Fruit fly (Drosophila melanogaster) whole organism, embryonic: ENCODE data around the gene Pi4KIIalpha.

ENCODE experiments used
- Abd-B ChIP-seq: fragments of 200-800 bp; sonication (Bioruptor generic); optimal IDR thresholded peaks from 2 replicates; lab custom pipeline; 2018; ENCODE audit warnings: missing biosample characterization, mild to moderate bottlenecking, missing genetic modification characterization, moderate library complexity
- CG10147 ChIP-seq: fragments of 200-800 bp; sonication (Bioruptor generic); optimal IDR thresholded peaks from 2 replicates; lab custom pipeline; 2019; ENCODE audit warnings: missing biosample characterization, mild to moderate bottlenecking, missing genetic modification characterization, moderate library complexity
- CG12299 ChIP-seq: fragments of 200-800 bp; sonication (Bioruptor generic); optimal IDR thresholded peaks from 2 replicates; lab custom pipeline; 2018; ENCODE audit warnings: missing biosample characterization, mild to moderate bottlenecking, missing genetic modification characterization
- CG1233 ChIP-seq: fragments of 200-800 bp; sonication (Bioruptor generic); optimal IDR thresholded peaks from 4 replicates; lab custom pipeline; 2018; ENCODE audit warnings: missing biosample characterization, mild to moderate bottlenecking, missing genetic modification characterization
- CG12391 ChIP-seq: fragments of 200-800 bp; sonication (Bioruptor generic); optimal IDR thresholded peaks from 3 replicates; lab custom pipeline; 2018; ENCODE audit warnings: missing biosample characterization, mild to moderate bottlenecking, missing genetic modification characterization, moderate library complexity
- CG15269 ChIP-seq: fragments of 200-800 bp; sonication (Bioruptor generic); optimal IDR thresholded peaks from 2 replicates; lab custom pipeline; 2018; ENCODE audit warnings: missing biosample characterization, mild to moderate bottlenecking, missing genetic modification characterization, moderate library complexity
- CG15696 ChIP-seq: fragments of 200-800 bp; sonication (Bioruptor generic); optimal IDR thresholded peaks from 2 replicates; lab custom pipeline; 2019; ENCODE audit warnings: missing biosample characterization, mild to moderate bottlenecking, missing genetic modification characterization, moderate library complexity
- CG31365 ChIP-seq: fragments of 200-800 bp; sonication (Bioruptor generic); optimal IDR thresholded peaks from 2 replicates; lab custom pipeline; 2018; ENCODE audit warnings: missing biosample characterization, mild to moderate bottlenecking, missing genetic modification characterization
- CG32532 ChIP-seq: fragments of 200-800 bp; sonication (Bioruptor generic); IDR thresholded peaks from 2 replicates; pipeline ENCODE4 v1.3.6; 2022; ENCODE audit warnings: missing biosample characterization, missing genetic modification characterization
- CG32767 ChIP-seq: fragments of 200-800 bp; sonication (Bioruptor generic); IDR thresholded peaks from 2 replicates; pipeline ENCODE4 v1.3.6; 2022; ENCODE audit warnings: missing biosample characterization, missing genetic modification characterization
- CG3995 ChIP-seq: fragments of 200-800 bp; sonication (Bioruptor generic); optimal IDR thresholded peaks from 3 replicates; lab custom pipeline; 2016; ENCODE audit warnings: missing biosample characterization, missing genetic modification characterization
- CG4282 ChIP-seq: fragments of 200-800 bp; sonication (Bioruptor generic); optimal IDR thresholded peaks from 2 replicates; lab custom pipeline; 2016; ENCODE audit warnings: missing biosample characterization, missing genetic modification characterization
- CG4328 ChIP-seq: fragments of 200-800 bp; sonication (Bioruptor generic); optimal IDR thresholded peaks from 3 replicates; lab custom pipeline; 2017; ENCODE audit warnings: missing biosample characterization, missing genetic modification reagents, missing genetic modification characterization
- CG5953 ChIP-seq: fragments of 200-800 bp; sonication (Bioruptor generic); IDR thresholded peaks from 2 replicates; pipeline ENCODE4 v1.3.6; 2022; ENCODE audit warnings: missing biosample characterization, missing genetic modification characterization
- CG6175 ChIP-seq: fragments of 200-800 bp; sonication (Bioruptor generic); IDR thresholded peaks from 3 replicates; pipeline ENCODE4 v1.3.6; 2022; ENCODE audit warnings: missing biosample characterization, missing genetic modification characterization
- CG6254 ChIP-seq: fragments of 200-800 bp; sonication (Bioruptor generic); optimal IDR thresholded peaks from 3 replicates; lab custom pipeline; 2017; ENCODE audit warnings: mild to moderate bottlenecking, missing biosample characterization, missing genetic modification reagents, missing genetic modification characterization
- CG7357 ChIP-seq: fragments of 200-800 bp; sonication (Bioruptor generic); IDR thresholded peaks from 3 replicates; pipeline ENCODE4 v1.3.6; 2022; ENCODE audit warnings: missing biosample characterization, missing genetic modification characterization
- CG8924 ChIP-seq: fragments of 200-800 bp; optimal IDR thresholded peaks from 3 replicates; lab custom pipeline; 2019; ENCODE audit warnings: missing biosample characterization, mild to moderate bottlenecking, missing genetic modification characterization, moderate library complexity
- CkIIα-i1 ChIP-seq: fragments of 200-800 bp; sonication (Bioruptor generic); IDR thresholded peaks from 2 replicates; pipeline ENCODE4 v1.3.6; 2022; ENCODE audit warnings: missing biosample characterization, missing genetic modification characterization
- D19B ChIP-seq: fragments of 200-800 bp; sonication (Bioruptor generic); optimal IDR thresholded peaks from 2 replicates; lab custom pipeline; 2017; ENCODE audit warnings: missing biosample characterization, mild to moderate bottlenecking, missing genetic modification characterization
- Fer1 ChIP-seq: fragments of 200-800 bp; sonication (Bioruptor generic); optimal IDR thresholded peaks from 2 replicates; lab custom pipeline; 2017; ENCODE audit warnings: missing biosample characterization, mild to moderate bottlenecking, missing genetic modification characterization
- Fer2 ChIP-seq: fragments of 200-800 bp; sonication (Bioruptor generic); optimal IDR thresholded peaks from 2 replicates; lab custom pipeline; 2018; ENCODE audit warnings: missing biosample characterization, mild to moderate bottlenecking, missing genetic modification characterization, moderate library complexity
- GATAe ChIP-seq: fragments of 200-800 bp; sonication (Bioruptor generic); conservative IDR thresholded peaks from 2 replicates; pipeline ENCODE4 v1.3.6; 2022; ENCODE audit warnings: missing biosample characterization, missing genetic modification characterization
- HLH4C ChIP-seq: fragments of 200-800 bp; sonication (Bioruptor generic); IDR thresholded peaks from 3 replicates; pipeline ENCODE4 v1.3.6; 2022; ENCODE audit warnings: missing biosample characterization, missing genetic modification characterization; ENCODE audit not compliant: partially characterized antibody
- Mrtf ChIP-seq: fragments of 200-800 bp; sonication (Bioruptor generic); IDR thresholded peaks from 3 replicates; pipeline ENCODE4 v1.3.6; 2022; ENCODE audit warnings: missing biosample characterization, missing genetic modification characterization
- Oli ChIP-seq: fragments of 200-800 bp; sonication (Bioruptor generic); optimal IDR thresholded peaks from 2 replicates; lab custom pipeline; 2018; ENCODE audit warnings: missing biosample characterization, mild to moderate bottlenecking, missing genetic modification characterization, moderate library complexity
- Rfx ChIP-seq: fragments of 200-800 bp; sonication (Bioruptor generic); IDR thresholded peaks from 2 replicates; pipeline ENCODE4 v1.3.6; 2022; ENCODE audit warnings: missing biosample characterization, missing genetic modification characterization
- Rx ChIP-seq: fragments of 200-800 bp; sonication (Bioruptor generic); IDR thresholded peaks from 2 replicates; pipeline ENCODE4 v1.3.6; 2022; ENCODE audit warnings: missing biosample characterization, missing genetic modification characterization
- Sox102F ChIP-seq: fragments of 200-800 bp; sonication (Bioruptor generic); optimal IDR thresholded peaks from 2 replicates; lab custom pipeline; 2018; ENCODE audit warnings: missing biosample characterization, mild to moderate bottlenecking, missing genetic modification characterization, moderate library complexity
- Ssrp ChIP-seq: fragments of 200-800 bp; sonication (Bioruptor generic); optimal IDR thresholded peaks from 2 replicates; lab custom pipeline; 2018; ENCODE audit warnings: missing biosample characterization, mild to moderate bottlenecking, missing genetic modification characterization, moderate library complexity
- YL-1 ChIP-seq: fragments of 200-800 bp; sonication (Bioruptor generic); optimal IDR thresholded peaks from 3 replicates; lab custom pipeline; 2017; ENCODE audit warnings: missing biosample characterization, mild to moderate bottlenecking, missing genetic modification characterization
- ac ChIP-seq: fragments of 200-800 bp; sonication (Bioruptor generic); optimal IDR thresholded peaks from 3 replicates; lab custom pipeline; 2017; ENCODE audit warnings: missing biosample characterization, mild to moderate bottlenecking, missing genetic modification characterization
- ara ChIP-seq: fragments of 200-800 bp; sonication (Bioruptor generic); IDR thresholded peaks from 2 replicates; pipeline ENCODE4 v1.3.6; 2022; ENCODE audit warnings: missing biosample characterization, missing genetic modification characterization
- bowl ChIP-seq: fragments of 200-800 bp; sonication (Bioruptor generic); IDR thresholded peaks from 2 replicates; pipeline ENCODE4 v1.3.6; 2022; ENCODE audit warnings: missing biosample characterization, missing genetic modification characterization
- chn ChIP-seq: fragments of 200-800 bp; sonication (Bioruptor generic); optimal IDR thresholded peaks from 2 replicates; lab custom pipeline; 2016; ENCODE audit warnings: missing biosample characterization, missing genetic modification characterization
- cwo ChIP-seq: fragments of 200-800 bp; sonication (Bioruptor generic); optimal IDR thresholded peaks from 3 replicates; lab custom pipeline; 2017; ENCODE audit warnings: missing biosample characterization, missing genetic modification characterization, mild to moderate bottlenecking, moderate library complexity, missing genetic modification reagents
- dati ChIP-seq: fragments of 200-800 bp; sonication (Bioruptor generic); IDR thresholded peaks from 2 replicates; pipeline ENCODE4 v1.3.6; 2022; ENCODE audit warnings: missing biosample characterization, missing genetic modification characterization
- dmrt99B ChIP-seq: fragments of 200-800 bp; sonication (Bioruptor generic); optimal IDR thresholded peaks from 2 replicates; lab custom pipeline; 2018; ENCODE audit warnings: missing biosample characterization, mild to moderate bottlenecking, missing genetic modification characterization, moderate library complexity
- ems ChIP-seq: fragments of 200-800 bp; sonication (Bioruptor generic); optimal IDR thresholded peaks from 3 replicates; lab custom pipeline; 2016; ENCODE audit warnings: missing biosample characterization, missing genetic modification characterization
- gcm ChIP-seq: fragments of 200-800 bp; sonication (Bioruptor generic); optimal IDR thresholded peaks from 2 replicates; lab custom pipeline; 2019; ENCODE audit warnings: missing biosample characterization, mild to moderate bottlenecking, missing genetic modification characterization, moderate library complexity
- gem ChIP-seq: fragments of 200-800 bp; sonication (Bioruptor generic); optimal IDR thresholded peaks from 2 replicates; lab custom pipeline; 2019; ENCODE audit warnings: missing biosample characterization, mild to moderate bottlenecking, missing genetic modification characterization, moderate library complexity
- hkb ChIP-seq, 2 experiments: fragments of 200-800 bp in 1 of 2; fragments of >200 bp in 1 of 2; sonication (Bioruptor generic) in 1 of 2; IDR thresholded peaks in 1 of 2; optimal IDR thresholded peaks in 1 of 2; 2 replicates each; pipeline versions ENCODE4 v1.3.6 to Lab custom; 2017 to 2022; ENCODE audit warnings: missing biosample characterization in 1 of 2, missing genetic modification characterization in 1 of 2
- hth ChIP-seq: fragments of >200 bp; optimal IDR thresholded peaks from 2 replicates; lab custom pipeline; 2017; ENCODE audit warnings: inconsistent platforms
- lola ChIP-seq, 3 experiments: fragments of >200 bp in 2 of 3; fragments of 200-800 bp in 1 of 3; sonication (Bioruptor generic) in 1 of 3; optimal IDR thresholded peaks; 2 replicates each; lab custom pipeline; 2017 to 2019; ENCODE audit warnings: missing biosample characterization in 3 of 3, missing genetic modification characterization in 3 of 3, mild to moderate bottlenecking in 1 of 3, moderate library complexity in 1 of 3
- maf-S ChIP-seq: fragments of 200-800 bp; sonication (Bioruptor generic); optimal IDR thresholded peaks from 2 replicates; lab custom pipeline; 2016; ENCODE audit warnings: missing biosample characterization, missing genetic modification characterization
- sd ChIP-seq: fragments of 200-800 bp; sonication (Bioruptor generic); optimal IDR thresholded peaks from 3 replicates; lab custom pipeline; 2018; ENCODE audit warnings: missing biosample characterization, mild to moderate bottlenecking, missing genetic modification characterization, moderate library complexity
- sens-2 ChIP-seq: fragments of 200-800 bp; sonication (Bioruptor generic); IDR thresholded peaks from 2 replicates; pipeline ENCODE4 v1.3.6; 2022; ENCODE audit warnings: missing biosample characterization, missing genetic modification characterization
- shn ChIP-seq: fragments of 200-800 bp; sonication (Bioruptor generic); optimal IDR thresholded peaks from 3 replicates; lab custom pipeline; 2016; ENCODE audit warnings: missing biosample characterization, missing genetic modification characterization
- stc ChIP-seq: fragments of 200-800 bp; sonication (Bioruptor generic); IDR thresholded peaks from 2 replicates; pipeline ENCODE4 v1.3.6; 2022; ENCODE audit warnings: missing biosample characterization, missing genetic modification characterization
- vfl ChIP-seq: fragments of 200-800 bp; sonication (Bioruptor generic); optimal IDR thresholded peaks from 2 replicates; lab custom pipeline; 2016; ENCODE audit warnings: missing biosample characterization, missing genetic modification characterization

Pi4KIIalpha gene

DNA sequence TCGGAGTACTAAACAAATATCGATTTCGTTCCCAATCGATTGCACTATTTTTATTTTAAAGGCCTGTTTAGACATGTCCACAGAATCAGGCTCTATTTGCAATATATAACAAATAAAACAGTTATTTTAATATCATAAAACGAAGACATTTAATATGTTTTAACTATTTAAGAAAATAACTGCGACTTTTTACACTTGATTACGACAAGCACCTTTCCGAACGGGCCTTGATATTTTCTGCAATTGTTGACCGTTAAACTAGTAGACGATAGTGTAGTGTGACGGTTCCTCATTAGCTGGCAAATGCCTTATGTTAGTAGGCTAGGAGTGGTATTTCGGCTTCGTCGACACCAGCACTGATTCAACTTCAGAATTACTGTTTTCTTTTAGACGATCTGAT lies 5.1 kb upstream of the Pi4KIIalpha start, which contains the start of the genes CG2931 and Rheb (continued):
- no peak for TF ChIP-seq dmrt99B (tag; lab: Kevin White, UChicago)
- TF ChIP-seq Oli (tag; lab: Kevin White, UChicago) = peak; percentile 19
- peak; percentile 37 for TF ChIP-seq Ssrp (tag; lab: Kevin White, UChicago)
- TF ChIP-seq Abd-B (GFP tag; lab: Kevin White, UChicago) = peak; percentile 74
- TF ChIP-seq CkIIα-i1 (GFP tag; lab: Robert Waterston, UW) = no peak
- peak; percentile 41 for TF ChIP-seq Rx (GFP tag; lab: Robert Waterston, UW)
- TF ChIP-seq ems = peak; percentile 45
- TF ChIP-seq CG8924 (tag; lab: Kevin White, UChicago) = peak; percentile 72
- TF ChIP-seq CG6175 = no peak
- no peak for TF ChIP-seq CG4282 (GFP tag; lab: Kevin White, UChicago)
- TF ChIP-seq Sox102F = no peak
- TF ChIP-seq sd (tag; lab: Kevin White, UChicago) = no peak
- TF ChIP-seq CG7357 (GFP tag; lab: Robert Waterston, UW) = peak; percentile 74
- TF ChIP-seq bowl (GFP tag; lab: Robert Waterston, UW) = no peak
- 0 out of 2 replicates have a peak, but pooled peaks have one; percentile 18 for TF ChIP-seq CG32767 (GFP tag; lab: Robert Waterston, UW)
- TF ChIP-seq CG6254 (GFP tag; lab: Kevin White, UChicago) = no peak
- TF ChIP-seq CG31365 (tag; lab: Kevin White, UChicago) = no peak
- peak in 1 of 3 experiments; percentile 49 for TF ChIP-seq lola (GFP tag; optimal IDR thresholded peaks at IDR 0.05; lab: Kevin White, UChicago)
- TF ChIP-seq CG1233 (GFP tag; lab: Kevin White, UChicago) = no peak
- TF ChIP-seq maf-S (GFP tag; lab: Kevin White, UChicago) = peak; percentile 53
- TF ChIP-seq GATAe (GFP tag; lab: Robert Waterston, UW) = no peak
- TF ChIP-seq gcm = peak; percentile 46
- peak; percentile 71 for TF ChIP-seq CG32532 (GFP tag; lab: Robert Waterston, UW)
- TF ChIP-seq ara (GFP tag; lab: Robert Waterston, UW) = peak; percentile 58
- peak; percentile 53 for TF ChIP-seq CG3995
- peak; percentile 39; the same call in 1 of the 2 replicates for TF ChIP-seq stc
- TF ChIP-seq ac (GFP tag; lab: Kevin White, UChicago) = no peak
- peak; percentile 81 for TF ChIP-seq Rfx
- TF ChIP-seq YL-1 (GFP tag; lab: Kevin White, UChicago) = peak; percentile 87
- peak; percentile 65 for TF ChIP-seq HLH4C (GFP tag; lab: Robert Waterston, UW)
- TF ChIP-seq dati (GFP tag; lab: Robert Waterston, UW) = no peak
- no peak for TF ChIP-seq D19B (GFP tag; lab: Kevin White, UChicago)
- peak; percentile 23 for TF ChIP-seq CG10147 (GFP tag; lab: Kevin White, UChicago)
- TF ChIP-seq Fer1 (GFP tag; lab: Kevin White, UChicago) = no peak
- peak; percentile 61 for TF ChIP-seq chn
- no peak for TF ChIP-seq CG4328
- no peak for TF ChIP-seq hkb (optimal IDR thresholded peaks at IDR 0.05; lab: Kevin White, UChicago)
- TF ChIP-seq hkb (GFP tag; IDR thresholded peaks at IDR 0.05; lab: Robert Waterston, UW) = peak; percentile 68
- no peak for TF ChIP-seq cwo
- TF ChIP-seq shn (GFP tag; lab: Kevin White, UChicago) = no peak
- peak; percentile 84 for TF ChIP-seq gem (tag; lab: Kevin White, UChicago)
- peak; percentile 42 for TF ChIP-seq vfl (GFP tag; lab: Kevin White, UChicago)
- no peak for TF ChIP-seq sens-2 (GFP tag; lab: Robert Waterston, UW)
- TF ChIP-seq CG15696 (tag; lab: Kevin White, UChicago) = peak; percentile 53
- TF ChIP-seq CG12391 = peak; percentile 81
- TF ChIP-seq CG5953 (GFP tag; lab: Robert Waterston, UW) = no peak; the same call in 1 of the 2 replicates
- TF ChIP-seq hth (lab: Kevin White, UChicago) = no peak
- peak; percentile 68 for TF ChIP-seq CG15269
- TF ChIP-seq CG12299 (tag; lab: Kevin White, UChicago) = peak; percentile 41
- peak; percentile 34 for TF ChIP-seq Fer2 (tag; lab: Kevin White, UChicago)
- no peak for TF ChIP-seq Mrtf
